Fruit fly (Drosophila melanogaster): ENCODE data around the gene CG15892.

Gene CG15892

DNA sequence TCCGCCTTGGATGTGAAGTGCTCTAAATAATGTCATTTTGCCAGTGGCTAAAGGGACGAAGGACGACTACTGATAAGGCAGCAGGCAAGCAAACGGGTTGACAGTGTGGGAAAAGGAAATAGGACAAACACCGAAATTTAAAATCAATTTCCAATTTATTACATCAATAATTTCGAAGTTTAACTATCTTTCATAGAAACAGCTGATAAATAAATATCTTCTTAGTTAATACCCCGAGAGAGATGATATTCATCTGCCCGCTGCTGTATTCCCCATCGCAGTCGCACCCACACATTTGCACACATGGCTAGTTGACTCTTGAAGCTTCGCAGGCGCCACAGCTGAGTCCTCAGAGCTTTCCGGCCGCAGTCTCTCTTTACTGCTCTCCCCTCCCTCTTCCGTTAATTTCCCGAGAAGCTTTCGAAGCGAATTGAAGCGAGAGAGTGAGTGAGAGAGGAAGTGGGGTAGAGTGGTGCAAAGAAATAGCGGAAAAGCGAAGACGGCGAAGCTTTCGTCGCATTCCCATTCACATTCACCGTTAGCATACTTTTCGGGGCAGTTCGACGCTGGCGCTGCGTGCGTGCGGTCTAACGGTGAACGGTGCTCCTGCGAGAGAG lies 22.8 kb upstream of the CG15892 start (continued):
- no peak for TF ChIP-seq lov (optimal IDR thresholded peaks at IDR 0.05)
- TF ChIP-seq lov (GFP tag; IDR thresholded peaks at IDR 0.05): no peak
- no peak for TF ChIP-seq CG3065 (GFP tag; optimal IDR thresholded peaks at IDR 0.05)
- no peak for TF ChIP-seq TFAM (GFP tag; optimal IDR thresholded peaks at IDR 0.05)
- TF ChIP-seq prd (optimal IDR thresholded peaks at IDR 0.05): no peak
- TF ChIP-seq prd (GFP tag; IDR thresholded peaks at IDR 0.05): peak; percentile 75
- no peak for TF ChIP-seq Tbp (GFP tag; optimal IDR thresholded peaks at IDR 0.05)
- no peak for TF ChIP-seq p53 (GFP tag; optimal IDR thresholded peaks at IDR 0.05)
- peak; percentile 73 for TF ChIP-seq HHEX (GFP tag; optimal IDR thresholded peaks at IDR 0.05)
- no peak for TF ChIP-seq CG10979 (tag; optimal IDR thresholded peaks at IDR 0.05)
- TF ChIP-seq Deaf1 (tag; optimal IDR thresholded peaks at IDR 0.05): peak; percentile 28
- no peak for TF ChIP-seq CG7745 (tag; optimal IDR thresholded peaks at IDR 0.05)
- no peak for TF ChIP-seq CG18764 (GFP tag; optimal IDR thresholded peaks at IDR 0.05)
- no peak for TF ChIP-seq bigmax (GFP tag; optimal IDR thresholded peaks at IDR 0.05)
- TF ChIP-seq CG2875 (GFP tag; optimal IDR thresholded peaks at IDR 0.05): no peak
- peak; percentile 10 for TF ChIP-seq CG4820 (GFP tag; optimal IDR thresholded peaks at IDR 0.05)
- peak in 1 of 2 experiments; percentile 33 for TF ChIP-seq chif (GFP tag; optimal IDR thresholded peaks at IDR 0.05)
- no peak for TF ChIP-seq CG14965 (GFP tag; optimal IDR thresholded peaks at IDR 0.05; ENCODE audit: borderline replicate concordance)
- TF ChIP-seq cato (GFP tag; optimal IDR thresholded peaks at IDR 0.05; ENCODE audit: borderline replicate concordance): no peak
- peak; percentile 58; the same call in 1 of the 3 replicates for TF ChIP-seq CG2889 (GFP tag; IDR thresholded peaks at IDR 0.05)
- TF ChIP-seq CG34224 (GFP tag; IDR thresholded peaks at IDR 0.05; ENCODE audit: partially characterized antibody): no peak
- no peak for TF ChIP-seq otp (GFP tag; IDR thresholded peaks at IDR 0.05)
- no peak for TF ChIP-seq zf30C (GFP tag; optimal IDR thresholded peaks at IDR 0.05)
- TF ChIP-seq pan (optimal IDR thresholded peaks at IDR 0.05): no peak
- TF ChIP-seq pan (GFP tag; optimal IDR thresholded peaks at IDR 0.05 in 1 of 2, IDR thresholded peaks at IDR 0.05 in 1 of 2): peak in 1 of 2 experiments; percentile 81
- TF ChIP-seq CG9817 (tag; optimal IDR thresholded peaks at IDR 0.05): peak; percentile 52
- no peak; the same call in 2 of the 3 replicates for TF ChIP-seq CG17361 (GFP tag; IDR thresholded peaks at IDR 0.05)
- TF ChIP-seq Dp (GFP tag; optimal IDR thresholded peaks at IDR 0.05): no peak
- TF ChIP-seq trem (tag; optimal IDR thresholded peaks at IDR 0.05): no peak
- TF ChIP-seq gcm2 (GFP tag; optimal IDR thresholded peaks at IDR 0.05): peak; percentile 3
- no peak for TF ChIP-seq CG17912 (GFP tag; optimal IDR thresholded peaks at IDR 0.05)
- TF ChIP-seq shn (GFP tag; optimal IDR thresholded peaks at IDR 0.05): no peak
- TF ChIP-seq CG42726 (GFP tag; IDR thresholded peaks at IDR 0.05; ENCODE audit: partially characterized antibody): no peak
- TF ChIP-seq CG4360 (GFP tag; IDR thresholded peaks at IDR 0.05): no peak
- TF ChIP-seq CG6254 (GFP tag; optimal IDR thresholded peaks at IDR 0.05): no peak
- no peak for TF ChIP-seq nau (GFP tag; optimal IDR thresholded peaks at IDR 0.05)
- no peak for TF ChIP-seq tll (GFP tag; optimal IDR thresholded peaks at IDR 0.05)
- TF ChIP-seq Optix (GFP tag; IDR thresholded peaks at IDR 0.05): peak; percentile 62; the same call in 2 of the 3 replicates
- TF ChIP-seq ash1 (GFP tag; optimal IDR thresholded peaks at IDR 0.05): no peak
- TF ChIP-seq stc (GFP tag; IDR thresholded peaks at IDR 0.05): peak; percentile 68
- TF ChIP-seq Ptx1 (GFP tag; IDR thresholded peaks at IDR 0.05): peak; percentile 68
- peak; percentile 19 for TF ChIP-seq CG10267 (tag; optimal IDR thresholded peaks at IDR 0.05)
- TF ChIP-seq CG5245 (GFP tag; optimal IDR thresholded peaks at IDR 0.05): no peak
- no peak for TF ChIP-seq cas (GFP tag; IDR thresholded peaks at IDR 0.05)
- peak; percentile 49 for TF ChIP-seq phol (tag; optimal IDR thresholded peaks at IDR 0.05)
- peak; percentile 73 for TF ChIP-seq dmrt99B (tag; optimal IDR thresholded peaks at IDR 0.05)
- peak; percentile 73 for TF ChIP-seq org-1 (GFP tag; optimal IDR thresholded peaks at IDR 0.05)
- peak; percentile 58 for TF ChIP-seq Oli (tag; optimal IDR thresholded peaks at IDR 0.05)
- no peak for TF ChIP-seq stwl (tag; optimal IDR thresholded peaks at IDR 0.05)
- TF ChIP-seq CG3726 (GFP tag; IDR thresholded peaks at IDR 0.05): no peak
